Fruit fly (Drosophila melanogaster): Measurements from ENCODE around the gene CG32563.
A peak's percentile ranks its signal among the peaks of the same experiment; 100 is the strongest.

Gene CG32563

dm6 chrX:17244854-17245253 lies 36.6 kb downstream of the CG32563 start, which contains the start of gene CG8915 (continued):
- peak; percentile 21 for TF ChIP-seq CoRest (tag; optimal IDR thresholded peaks at IDR 0.05)
- no peak for TF ChIP-seq CG2129 (GFP tag; IDR thresholded peaks at IDR 0.05; ENCODE audit: partially characterized antibody)
- TF ChIP-seq CG6765 (GFP tag; optimal IDR thresholded peaks at IDR 0.05), result no peak
- no peak for TF ChIP-seq Bdp1 (GFP tag; optimal IDR thresholded peaks at IDR 0.05)
- peak; percentile 46 for TF ChIP-seq BEAF-32 (GFP tag; optimal IDR thresholded peaks at IDR 0.05)
- no peak for TF ChIP-seq psq (GFP tag; optimal IDR thresholded peaks at IDR 0.05)
- TF ChIP-seq CG11504 (tag; optimal IDR thresholded peaks at IDR 0.05), result no peak
- TF ChIP-seq NC2α (GFP tag; optimal IDR thresholded peaks at IDR 0.05), result no peak
- no peak for TF ChIP-seq CG31365 (tag; optimal IDR thresholded peaks at IDR 0.05)
- no peak for TF ChIP-seq mld (GFP tag; IDR thresholded peaks at IDR 0.05; ENCODE audit: partially characterized antibody)
- no peak for TF ChIP-seq ERR (GFP tag; optimal IDR thresholded peaks at IDR 0.05)
- no peak for TF ChIP-seq chm (GFP tag; IDR thresholded peaks at IDR 0.05)
- no peak for TF ChIP-seq Atf3 (GFP tag; optimal IDR thresholded peaks at IDR 0.05)
- no peak for TF ChIP-seq CG12744 (GFP tag; optimal IDR thresholded peaks at IDR 0.05)
- no peak for TF ChIP-seq CG8388 (GFP tag; optimal IDR thresholded peaks at IDR 0.05)
- no peak for TF ChIP-seq sob (GFP tag; IDR thresholded peaks at IDR 0.05)
- TF ChIP-seq CG17385 (GFP tag; optimal IDR thresholded peaks at IDR 0.05), result no peak
- no peak for TF ChIP-seq CG15479 (GFP tag; optimal IDR thresholded peaks at IDR 0.05)
- TF ChIP-seq eve (GFP tag; optimal IDR thresholded peaks at IDR 0.05), result no peak
- TF ChIP-seq Nf-YA (GFP tag; IDR thresholded peaks at IDR 0.05), result no peak
- TF ChIP-seq knrl (GFP tag; IDR thresholded peaks at IDR 0.05; ENCODE audit: partially characterized antibody), result peak; percentile 33; the same call in 1 of the 3 replicates
- peak; percentile 44 for TF ChIP-seq Dp (GFP tag; optimal IDR thresholded peaks at IDR 0.05)
- TF ChIP-seq CG1024 (GFP tag; IDR thresholded peaks at IDR 0.05), result no peak
- TF ChIP-seq CG30020 (tag; optimal IDR thresholded peaks at IDR 0.05), result peak; percentile 14
- TF ChIP-seq Trl (optimal IDR thresholded peaks at IDR 0.05), result no peak
- no peak for TF ChIP-seq Trl (GFP tag; optimal IDR thresholded peaks at IDR 0.05)
- TF ChIP-seq CG18262 (tag; optimal IDR thresholded peaks at IDR 0.05), result no peak
- no peak for TF ChIP-seq ftz-f1 (GFP tag; optimal IDR thresholded peaks at IDR 0.05)
- TF ChIP-seq H15 (GFP tag; IDR thresholded peaks at IDR 0.05), result no peak
- no peak for TF ChIP-seq nau (GFP tag; optimal IDR thresholded peaks at IDR 0.05)
- no peak for TF ChIP-seq sima (GFP tag; optimal IDR thresholded peaks at IDR 0.05)
- TF ChIP-seq CG13894 (tag; optimal IDR thresholded peaks at IDR 0.05), result no peak
- no peak for TF ChIP-seq gt (GFP tag; IDR thresholded peaks at IDR 0.05)
- peak; percentile 25 for TF ChIP-seq CG1603 (tag; optimal IDR thresholded peaks at IDR 0.05)
- TF ChIP-seq fru (optimal IDR thresholded peaks at IDR 0.05), result no peak
- TF ChIP-seq CG10654 (GFP tag; optimal IDR thresholded peaks at IDR 0.05), result no peak
- no peak for TF ChIP-seq Max (GFP tag; optimal IDR thresholded peaks at IDR 0.05)
- no peak for TF ChIP-seq mirr (GFP tag; optimal IDR thresholded peaks at IDR 0.05)
- TF ChIP-seq inv (GFP tag; IDR thresholded peaks at IDR 0.05; ENCODE audit: partially characterized antibody), result no peak
- TF ChIP-seq CG12155 (GFP tag; optimal IDR thresholded peaks at IDR 0.05), result no peak
- no peak for TF ChIP-seq tgo (GFP tag; IDR thresholded peaks at IDR 0.05)
- TF ChIP-seq ham (GFP tag; IDR thresholded peaks at IDR 0.05), result no peak
- TF ChIP-seq dpn (GFP tag; optimal IDR thresholded peaks at IDR 0.05), result no peak
- TF ChIP-seq Dip3 (GFP tag; optimal IDR thresholded peaks at IDR 0.05), result no peak
- TF ChIP-seq CG1233 (GFP tag; optimal IDR thresholded peaks at IDR 0.05), result no peak
- no peak for TF ChIP-seq CG2199 (GFP tag; IDR thresholded peaks at IDR 0.05)
- TF ChIP-seq Xrp1 (GFP tag; IDR thresholded peaks at IDR 0.05), result no peak
- no peak for TF ChIP-seq CG2678 (tag; optimal IDR thresholded peaks at IDR 0.05)
- TF ChIP-seq lmd (GFP tag; IDR thresholded peaks at IDR 0.05), result no peak
- no peak for TF ChIP-seq CG18011 (GFP tag; optimal IDR thresholded peaks at IDR 0.05)
- TF ChIP-seq CG2116 (GFP tag; optimal IDR thresholded peaks at IDR 0.05), result peak; percentile 58
- TF ChIP-seq CG7963 (GFP tag; IDR thresholded peaks at IDR 0.05; ENCODE audit: partially characterized antibody), result no peak
